Fruit fly (Drosophila melanogaster) whole organism, embryonic: ENCODE measurements around the gene CG45066.

Experiments used
- CG12071 ChIP-seq: fragments of 200-800 bp; sonication (Bioruptor generic); optimal IDR thresholded peaks from 3 replicates; lab custom pipeline; 2018; ENCODE audit warnings: missing biosample characterization, mild to moderate bottlenecking, missing genetic modification characterization
- CG12104 ChIP-seq: fragments of 200-800 bp; sonication (Bioruptor generic); optimal IDR thresholded peaks from 3 replicates; lab custom pipeline; 2016; ENCODE audit warnings: missing biosample characterization, missing genetic modification characterization
- CG12391 ChIP-seq: fragments of 200-800 bp; sonication (Bioruptor generic); optimal IDR thresholded peaks from 3 replicates; lab custom pipeline; 2018; ENCODE audit warnings: missing biosample characterization, mild to moderate bottlenecking, missing genetic modification characterization, moderate library complexity
- CG17568 ChIP-seq: fragments of 200-800 bp; sonication (Bioruptor generic); optimal IDR thresholded peaks from 2 replicates; lab custom pipeline; 2018; ENCODE audit warnings: missing biosample characterization, mild to moderate bottlenecking, missing genetic modification characterization, moderate library complexity
- CG18619 ChIP-seq: fragments of 200-800 bp; sonication (Bioruptor generic); optimal IDR thresholded peaks from 3 replicates; lab custom pipeline; 2017; ENCODE audit warnings: missing biosample characterization, mild to moderate bottlenecking, missing genetic modification characterization
- CG18764 ChIP-seq: fragments of 200-800 bp; sonication (Bioruptor generic); optimal IDR thresholded peaks from 3 replicates; lab custom pipeline; 2016; ENCODE audit warnings: missing biosample characterization, missing genetic modification characterization
- CG2116 ChIP-seq: fragments of 200-800 bp; sonication (Bioruptor generic); optimal IDR thresholded peaks from 3 replicates; lab custom pipeline; 2018; ENCODE audit warnings: missing biosample characterization, mild to moderate bottlenecking, missing genetic modification characterization
- CG2129 ChIP-seq: fragments of 200-800 bp; sonication (Bioruptor generic); IDR thresholded peaks from 2 replicates; pipeline ENCODE4 v1.3.6; 2022; ENCODE audit warnings: missing biosample characterization, missing genetic modification characterization; ENCODE audit not compliant: partially characterized antibody
- CG2199 ChIP-seq: fragments of 200-800 bp; sonication (Bioruptor generic); IDR thresholded peaks from 3 replicates; pipeline ENCODE4 v1.3.6; 2022; ENCODE audit warnings: missing biosample characterization, missing genetic modification characterization
- CG2678 ChIP-seq: fragments of 200-800 bp; sonication (Bioruptor generic); optimal IDR thresholded peaks from 3 replicates; lab custom pipeline; 2019; ENCODE audit warnings: missing biosample characterization, mild to moderate bottlenecking, missing genetic modification characterization, moderate library complexity
- CG32767 ChIP-seq: fragments of 200-800 bp; sonication (Bioruptor generic); IDR thresholded peaks from 2 replicates; pipeline ENCODE4 v1.3.6; 2022; ENCODE audit warnings: missing biosample characterization, missing genetic modification characterization
- CG6689 ChIP-seq: fragments of 200-800 bp; sonication (Bioruptor generic); IDR thresholded peaks from 2 replicates; pipeline ENCODE4 v1.3.6; 2022; ENCODE audit warnings: missing biosample characterization, missing genetic modification characterization
- CG7556 ChIP-seq: fragments of 200-800 bp; sonication (Bioruptor generic); optimal IDR thresholded peaks from 2 replicates; lab custom pipeline; 2017; ENCODE audit warnings: missing biosample characterization, mild to moderate bottlenecking, missing genetic modification characterization
- CG7839 ChIP-seq: fragments of 200-800 bp; sonication (Bioruptor generic); optimal IDR thresholded peaks from 3 replicates; lab custom pipeline; 2018; ENCODE audit warnings: missing biosample characterization, mild to moderate bottlenecking, missing genetic modification characterization, moderate library complexity
- CG7928 ChIP-seq: fragments of 200-800 bp; sonication (Bioruptor generic); optimal IDR thresholded peaks from 2 replicates; lab custom pipeline; 2017; ENCODE audit warnings: missing biosample characterization, mild to moderate bottlenecking, missing genetic modification characterization
- CG8281 ChIP-seq: fragments of 200-800 bp; sonication (Bioruptor generic); optimal IDR thresholded peaks from 2 replicates; lab custom pipeline; 2018; ENCODE audit warnings: missing biosample characterization, mild to moderate bottlenecking, missing genetic modification characterization, moderate library complexity
- CG8290 ChIP-seq, 3 experiments: fragments of 200-800 bp; sonication (Bioruptor generic); optimal IDR thresholded peaks; 2 replicates each; lab custom pipeline; 2016 to 2019; ENCODE audit warnings: missing biosample characterization in 3 of 3, missing genetic modification characterization in 3 of 3, mild to moderate bottlenecking in 2 of 3, moderate library complexity in 1 of 3
- CG9797 ChIP-seq: fragments of 200-800 bp; sonication (Bioruptor generic); optimal IDR thresholded peaks from 3 replicates; lab custom pipeline; 2018; ENCODE audit warnings: missing biosample characterization, mild to moderate bottlenecking, missing genetic modification characterization
- CG9817 ChIP-seq: fragments of 200-800 bp; sonication (Bioruptor generic); optimal IDR thresholded peaks from 2 replicates; lab custom pipeline; 2018; ENCODE audit warnings: missing biosample characterization, mild to moderate bottlenecking, missing genetic modification characterization, moderate library complexity
- Dad ChIP-seq: fragments of 200-800 bp; sonication (Bioruptor generic); optimal IDR thresholded peaks from 3 replicates; lab custom pipeline; 2016; ENCODE audit warnings: missing biosample characterization, missing genetic modification characterization
- Dfd ChIP-seq, 2 experiments: fragments of >200 bp; optimal IDR thresholded peaks; 2 replicates each; lab custom pipeline; 2017; ENCODE audit warnings: missing biosample characterization in 2 of 2, missing genetic modification characterization in 2 of 2
- Dll ChIP-seq: fragments of 200-800 bp; sonication (Bioruptor generic); IDR thresholded peaks from 4 replicates; pipeline ENCODE4 v1.3.6; 2022; ENCODE audit warnings: missing biosample characterization, missing genetic modification characterization; ENCODE audit not compliant: partially characterized antibody
- Eip74EF ChIP-seq, 2 experiments: fragments of 200-800 bp in 1 of 2; fragments of >200 bp in 1 of 2; sonication (Bioruptor generic) in 1 of 2; optimal IDR thresholded peaks; 2 replicates each; lab custom pipeline; 2017 to 2019; ENCODE audit warnings: missing biosample characterization in 2 of 2, missing genetic modification characterization in 2 of 2, mild to moderate bottlenecking in 1 of 2, moderate library complexity in 1 of 2
- Gug ChIP-seq: fragments of 200-800 bp; sonication (Bioruptor generic); IDR thresholded peaks from 4 replicates; pipeline ENCODE4 v1.3.6; 2022; ENCODE audit warnings: missing biosample characterization, missing genetic modification characterization
- H2.0 ChIP-seq: fragments of 200-800 bp; sonication (Bioruptor generic); IDR thresholded peaks from 2 replicates; pipeline ENCODE4 v1.3.6; 2022; ENCODE audit warnings: missing biosample characterization, missing genetic modification characterization
- HLHmδ ChIP-seq: fragments of 200-800 bp; sonication (Bioruptor generic); optimal IDR thresholded peaks from 2 replicates; lab custom pipeline; 2018; ENCODE audit warnings: missing biosample characterization, mild to moderate bottlenecking, missing genetic modification characterization, moderate library complexity
- MTF-1 ChIP-seq: fragments of 200-800 bp; sonication (Bioruptor generic); optimal IDR thresholded peaks from 2 replicates; lab custom pipeline; 2018; ENCODE audit warnings: missing biosample characterization, mild to moderate bottlenecking, missing genetic modification characterization, borderline replicate concordance
- NC2β ChIP-seq: fragments of 200-800 bp; sonication (Bioruptor generic); optimal IDR thresholded peaks from 2 replicates; lab custom pipeline; 2016; ENCODE audit warnings: missing biosample characterization, missing genetic modification characterization
- NK7.1 ChIP-seq: fragments of 200-800 bp; sonication (Bioruptor generic); optimal IDR thresholded peaks from 3 replicates; lab custom pipeline; 2016; ENCODE audit warnings: missing biosample characterization, missing genetic modification characterization
- Nf-YA ChIP-seq: fragments of 200-800 bp; sonication (Bioruptor generic); IDR thresholded peaks from 2 replicates; pipeline ENCODE4 v1.3.6; 2022; ENCODE audit warnings: missing biosample characterization, missing genetic modification characterization
- PHDP ChIP-seq: fragments of 200-800 bp; sonication (Bioruptor generic); optimal IDR thresholded peaks from 3 replicates; lab custom pipeline; 2018; ENCODE audit warnings: missing biosample characterization, mild to moderate bottlenecking, missing genetic modification characterization, moderate library complexity
- Scr ChIP-seq: fragments of 200-800 bp; sonication (Bioruptor generic); IDR thresholded peaks from 2 replicates; pipeline ENCODE4 v1.3.6; 2022; ENCODE audit warnings: missing biosample characterization, missing genetic modification characterization; ENCODE audit not compliant: partially characterized antibody
- Usf ChIP-seq: fragments of 200-800 bp; sonication (Bioruptor generic); optimal IDR thresholded peaks from 2 replicates; lab custom pipeline; 2017; ENCODE audit warnings: missing genotype, missing biosample characterization, missing genetic modification characterization
- ab ChIP-seq: fragments of 200-800 bp; sonication (Bioruptor generic); optimal IDR thresholded peaks from 2 replicates; lab custom pipeline; 2016; ENCODE audit warnings: missing biosample characterization, missing genetic modification characterization
- amos ChIP-seq: fragments of 200-800 bp; sonication (Bioruptor generic); IDR thresholded peaks from 2 replicates; pipeline ENCODE4 v1.3.6; 2022; ENCODE audit warnings: missing biosample characterization, missing genetic modification characterization; ENCODE audit not compliant: partially characterized antibody
- ash1 ChIP-seq: fragments of 200-800 bp; sonication (Bioruptor generic); optimal IDR thresholded peaks from 2 replicates; lab custom pipeline; 2018; ENCODE audit warnings: missing biosample characterization, mild to moderate bottlenecking, missing genetic modification characterization
- danr ChIP-seq: fragments of 200-800 bp; sonication (Bioruptor generic); IDR thresholded peaks from 2 replicates; pipeline ENCODE4 v1.3.6; 2022; ENCODE audit warnings: missing biosample characterization, missing genetic modification characterization
- fd3F ChIP-seq: fragments of 200-800 bp; sonication (Bioruptor generic); optimal IDR thresholded peaks from 2 replicates; lab custom pipeline; 2018; ENCODE audit warnings: missing biosample characterization, mild to moderate bottlenecking, missing genetic modification characterization, moderate library complexity
- gsb ChIP-seq: fragments of 200-800 bp; sonication (Bioruptor generic); IDR thresholded peaks from 2 replicates; pipeline ENCODE4 v1.3.6; 2022; ENCODE audit warnings: missing biosample characterization, missing genetic modification characterization
- gt ChIP-seq: fragments of 200-800 bp; sonication (Bioruptor generic); IDR thresholded peaks from 2 replicates; pipeline ENCODE4 v1.3.6; 2022; ENCODE audit warnings: missing biosample characterization, missing genetic modification characterization
- jumu ChIP-seq: fragments of 200-800 bp; sonication (Bioruptor generic); optimal IDR thresholded peaks from 3 replicates; lab custom pipeline; 2016; ENCODE audit warnings: missing biosample characterization, missing genetic modification characterization
- oc ChIP-seq: fragments of 200-800 bp; sonication (Bioruptor generic); optimal IDR thresholded peaks from 2 replicates; lab custom pipeline; 2018; ENCODE audit warnings: missing biosample characterization, mild to moderate bottlenecking, missing genetic modification characterization, moderate library complexity
- run ChIP-seq: fragments of 200-800 bp; sonication (Bioruptor generic); optimal IDR thresholded peaks from 3 replicates; lab custom pipeline; 2018; ENCODE audit warnings: missing biosample characterization, mild to moderate bottlenecking, missing genetic modification characterization
- schlank ChIP-seq: fragments of 200-800 bp; sonication (Bioruptor generic); optimal IDR thresholded peaks from 2 replicates; lab custom pipeline; 2018; ENCODE audit warnings: missing biosample characterization, mild to moderate bottlenecking, missing genetic modification characterization
- seq ChIP-seq: fragments of 200-800 bp; sonication (Bioruptor generic); IDR thresholded peaks from 2 replicates; pipeline ENCODE4 v1.3.6; 2022; ENCODE audit warnings: missing biosample characterization, missing genetic modification characterization
- sqz ChIP-seq: fragments of 200-800 bp; sonication (Bioruptor generic); optimal IDR thresholded peaks from 3 replicates; lab custom pipeline; 2018; ENCODE audit warnings: missing biosample characterization, mild to moderate bottlenecking, missing genetic modification characterization
- sr ChIP-seq: fragments of 200-800 bp; sonication (Bioruptor generic); IDR thresholded peaks from 3 replicates; pipeline ENCODE4 v1.3.6; 2022; ENCODE audit warnings: missing biosample characterization, missing genetic modification characterization
- toy ChIP-seq: fragments of 200-800 bp; sonication (Bioruptor generic); IDR thresholded peaks from 2 replicates; pipeline ENCODE4 v1.3.6; 2022; ENCODE audit warnings: missing biosample characterization, missing genetic modification characterization
- yki ChIP-seq: fragments of >200 bp; optimal IDR thresholded peaks from 3 replicates; lab custom pipeline; 2018

CG45066 gene

DNA sequence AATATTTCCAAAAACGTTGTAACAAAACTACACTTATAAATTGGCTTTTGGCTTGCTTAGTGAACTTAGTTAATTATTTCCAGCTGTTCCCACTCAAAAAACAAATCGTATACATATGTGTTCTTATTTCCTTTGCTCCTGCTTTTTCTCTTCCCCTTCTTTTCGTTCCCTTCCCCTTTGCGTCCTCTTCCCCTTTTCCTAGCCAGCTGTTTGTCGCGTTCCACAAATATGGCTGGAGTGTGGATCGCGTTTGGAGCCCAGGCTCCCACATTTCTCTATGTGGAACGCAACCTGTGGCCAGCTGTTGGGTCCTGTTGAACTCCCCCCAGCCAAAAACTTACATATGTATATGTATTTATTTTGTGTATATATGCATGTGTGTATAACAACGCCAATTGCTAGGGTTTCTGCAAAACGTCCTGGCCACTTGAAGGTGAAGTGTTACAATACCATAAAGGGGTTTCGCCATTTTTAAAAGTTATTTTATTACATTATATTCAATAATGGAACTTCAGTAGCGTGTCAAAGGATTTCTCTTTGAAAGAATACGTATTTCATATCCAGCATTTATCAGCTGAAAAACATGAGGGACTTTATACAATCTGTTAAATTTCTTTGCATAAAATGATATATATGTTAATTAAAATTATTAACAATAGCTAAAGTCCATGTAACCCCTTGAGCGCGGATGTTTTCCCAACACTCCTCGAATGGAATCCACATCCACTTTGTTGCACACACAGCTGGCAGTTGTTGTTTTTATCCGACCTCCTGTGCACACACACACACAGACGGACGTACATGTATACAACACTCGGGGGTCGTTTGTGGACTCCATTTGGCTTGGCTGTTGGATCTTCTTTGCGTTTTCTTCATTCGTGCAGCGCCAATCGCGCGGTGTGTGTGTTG lies 39.1 kb downstream of the CG45066 start (continued):
- no peak for TF ChIP-seq ash1 (GFP tag; lab: Kevin White, UChicago)
- no peak for TF ChIP-seq toy (GFP tag; lab: Robert Waterston, UW)
- no peak for TF ChIP-seq yki (lab: Kevin White, UChicago)
- no peak for TF ChIP-seq Nf-YA (GFP tag; lab: Robert Waterston, UW)
- TF ChIP-seq CG2116 (GFP tag; lab: Kevin White, UChicago), result no peak
- no peak for TF ChIP-seq Gug
- TF ChIP-seq CG8290 (GFP tag; optimal IDR thresholded peaks at IDR 0.05; lab: Kevin White, UChicago), result no peak
- TF ChIP-seq CG8290 (tag; optimal IDR thresholded peaks at IDR 0.05; lab: Kevin White, UChicago), result no peak
- TF ChIP-seq CG12071 (GFP tag; lab: Kevin White, UChicago), result no peak
- no peak for TF ChIP-seq CG7928 (GFP tag; lab: Kevin White, UChicago)
- TF ChIP-seq sqz (GFP tag; lab: Kevin White, UChicago), result no peak
- TF ChIP-seq Dad, result no peak
- no peak for TF ChIP-seq oc
- TF ChIP-seq ab (GFP tag; lab: Kevin White, UChicago), result no peak
- peak; percentile 25 for TF ChIP-seq CG12391
- TF ChIP-seq amos (GFP tag; lab: Robert Waterston, UW), result no peak
- no peak for TF ChIP-seq run (tag; lab: Kevin White, UChicago)
- TF ChIP-seq gsb, result no peak
- no peak for TF ChIP-seq gt
- TF ChIP-seq CG7556 (GFP tag; lab: Kevin White, UChicago), result peak; percentile 50
- no peak for TF ChIP-seq Dll
- TF ChIP-seq CG9817 (tag; lab: Kevin White, UChicago), result no peak
- no peak for TF ChIP-seq CG9797
- TF ChIP-seq jumu (GFP tag; lab: Kevin White, UChicago), result no peak
- no peak for TF ChIP-seq MTF-1 (GFP tag; lab: Kevin White, UChicago)
- peak; percentile 80 for TF ChIP-seq HLHmδ (GFP tag; lab: Kevin White, UChicago)
- TF ChIP-seq danr (GFP tag; lab: Robert Waterston, UW), result no peak
- no peak for TF ChIP-seq fd3F (GFP tag; lab: Kevin White, UChicago)
- TF ChIP-seq CG2129 (GFP tag; lab: Robert Waterston, UW), result no peak
- no peak for TF ChIP-seq seq (GFP tag; lab: Robert Waterston, UW)
- no peak for TF ChIP-seq CG6689 (GFP tag; lab: Robert Waterston, UW)
- no peak for TF ChIP-seq CG2199
- peak; percentile 74; the same call in 1 of the 2 replicates for TF ChIP-seq CG32767 (GFP tag; lab: Robert Waterston, UW)
- TF ChIP-seq Dfd (GFP tag; optimal IDR thresholded peaks at IDR 0.05; lab: Kevin White, UChicago), result no peak
- TF ChIP-seq NK7.1, result no peak
- no peak for TF ChIP-seq CG12104 (GFP tag; lab: Kevin White, UChicago)
- no peak for TF ChIP-seq sr (GFP tag; lab: Robert Waterston, UW)
- TF ChIP-seq Usf (GFP tag; lab: Kevin White, UChicago), result no peak
- TF ChIP-seq Eip74EF (GFP tag; optimal IDR thresholded peaks at IDR 0.05; lab: Kevin White, UChicago), result no peak
- TF ChIP-seq Scr (GFP tag; lab: Robert Waterston, UW), result no peak
- TF ChIP-seq H2.0, result no peak
- peak; percentile 29 for TF ChIP-seq CG2678
- TF ChIP-seq schlank, result no peak
- peak; percentile 23 for TF ChIP-seq PHDP (tag; lab: Kevin White, UChicago)
- TF ChIP-seq CG17568 (GFP tag; lab: Kevin White, UChicago), result no peak
- no peak for TF ChIP-seq CG8281
- TF ChIP-seq CG18764 (GFP tag; lab: Kevin White, UChicago), result no peak
- TF ChIP-seq CG18619 (GFP tag; lab: Kevin White, UChicago), result peak; percentile 18
- no peak for TF ChIP-seq NC2β (GFP tag; lab: Kevin White, UChicago)
- TF ChIP-seq CG7839 (tag; lab: Kevin White, UChicago), result no peak
